Worm (Caenorhabditis elegans): ENCODE data around the gene tcer-1.

DNA sequence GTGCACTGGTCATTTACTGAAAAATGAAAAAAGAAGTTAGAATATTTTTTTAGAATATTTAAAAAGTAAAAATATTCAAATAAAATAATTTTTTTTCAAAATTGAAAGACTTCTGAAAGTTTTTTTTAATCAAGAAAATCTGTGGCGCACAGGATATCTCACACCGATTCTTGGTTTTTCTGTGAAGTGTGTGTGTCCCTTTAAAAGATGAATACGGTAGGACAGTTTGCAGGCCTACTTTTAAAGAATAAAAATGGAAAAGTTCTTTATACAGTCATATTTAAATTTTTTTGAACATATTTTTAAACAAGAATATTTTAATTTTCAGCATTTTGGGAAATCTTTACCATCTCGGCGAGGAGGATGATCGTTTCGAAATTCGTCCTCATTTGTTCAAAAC is 48.7 kb upstream of the tcer-1 start, which contains the start of gene mct-5:
- no peak for TF ChIP-seq med-1 (GFP tag; optimal IDR thresholded peaks at IDR 0.05; ENCODE audit: insufficient read depth)
- no peak for TF ChIP-seq ref-1 (GFP tag; conservative IDR thresholded peaks at IDR 0.05)
- TF ChIP-seq tab-1 (GFP tag; IDR thresholded peaks at IDR 0.05) = no peak
- no peak for TF ChIP-seq cog-1 (tag; optimal IDR thresholded peaks at IDR 0.05)
- no peak for TF ChIP-seq flt-1 (GFP tag; IDR thresholded peaks at IDR 0.05)
- no peak for TF ChIP-seq ztf-29 (GFP tag; IDR thresholded peaks at IDR 0.05)
- no peak for TF ChIP-seq T22C8.4 (GFP tag; IDR thresholded peaks at IDR 0.05)
- no peak for TF ChIP-seq klf-2 (GFP tag; conservative IDR thresholded peaks at IDR 0.05)

Data from whole organism, midembryonic.